Fruit fly (Drosophila melanogaster): ENCODE measurements around the gene CG2004.

The CG2004 gene

dm6 chrX:8663795-8664194 lies 50.9 kb downstream of the CG2004 start:
- no peak for TF ChIP-seq CG8319 (GFP tag; optimal IDR thresholded peaks at IDR 0.05)
- TF ChIP-seq lz (GFP tag; optimal IDR thresholded peaks at IDR 0.05): no peak
- TF ChIP-seq CG32006 (GFP tag; optimal IDR thresholded peaks at IDR 0.05): no peak
- TF ChIP-seq CG6808 (GFP tag; optimal IDR thresholded peaks at IDR 0.05): no peak

Data from whole organism, prepupa.